Fruit fly (Drosophila melanogaster) whole organism, embryonic: ENCODE data around the gene Cyp303a1.

Experiments used
- CG11696 ChIP-seq: fragments of 200-800 bp; sonication (Bioruptor generic); IDR thresholded peaks from 2 replicates; pipeline ENCODE4 v1.3.6; 2022; ENCODE audit warnings: missing biosample characterization, missing genetic modification characterization
- CG8290 ChIP-seq, 3 experiments: fragments of 200-800 bp; sonication (Bioruptor generic); optimal IDR thresholded peaks; 2 replicates each; lab custom pipeline; 2016 to 2019; ENCODE audit warnings: missing biosample characterization in 3 of 3, missing genetic modification characterization in 3 of 3, mild to moderate bottlenecking in 2 of 3, moderate library complexity in 1 of 3
- run ChIP-seq: fragments of 200-800 bp; sonication (Bioruptor generic); optimal IDR thresholded peaks from 3 replicates; lab custom pipeline; 2018; ENCODE audit warnings: missing biosample characterization, mild to moderate bottlenecking, missing genetic modification characterization
- zfh2 ChIP-seq: fragments of 200-800 bp; sonication (Bioruptor generic); optimal IDR thresholded peaks from 2 replicates; lab custom pipeline; 2016; ENCODE audit warnings: missing biosample characterization, missing genetic modification characterization

DNA sequence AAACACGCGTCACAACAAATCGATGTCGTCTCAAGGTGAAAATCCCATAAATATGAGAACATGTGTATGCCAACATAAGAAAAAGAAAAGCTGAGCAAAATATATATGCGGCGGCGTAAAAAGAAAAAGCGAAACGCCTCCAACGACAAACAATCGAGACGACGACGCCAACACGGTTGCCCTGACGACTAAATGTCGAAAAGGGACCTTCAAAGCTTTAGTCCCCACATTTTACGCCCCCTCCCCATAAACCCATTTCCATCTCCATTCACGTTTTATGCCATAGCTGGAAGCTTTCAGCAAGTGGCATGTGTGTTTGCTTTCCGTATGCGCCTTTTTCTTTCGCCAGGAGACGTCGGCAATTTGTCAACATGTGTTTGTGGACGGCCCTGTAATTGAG is 16.1 kb upstream of the Cyp303a1 start:
- TF ChIP-seq zfh2 (GFP tag; lab: Kevin White, UChicago) (no peak), CG11696 (GFP tag; lab: Robert Waterston, UW) (no peak), CG8290 (GFP tag; optimal IDR thresholded peaks at IDR 0.05; lab: Kevin White, UChicago) (no peak), CG8290 (tag; optimal IDR thresholded peaks at IDR 0.05; lab: Kevin White, UChicago) (no peak), run (tag; lab: Kevin White, UChicago) (no peak)
